Fruit fly (Drosophila melanogaster): ENCODE measurements around the gene ind.

dm6 chr3L:15084288-15084687 lies 40.6 kb upstream of the ind start:
- TF ChIP-seq CG8478 (optimal IDR thresholded peaks at IDR 0.05) (no peak), CTCF (optimal IDR thresholded peaks at IDR 0.05) (no peak)
